Worm (Caenorhabditis elegans) whole organism, midembryonic: ENCODE data around the gene lin-14.

ENCODE experiments used
- T22C8.4 ChIP-seq: fragments of 200-800 bp; sonication (Bioruptor generic); IDR thresholded peaks from 2 replicates; pipeline ENCODE4 v1.3.6; 2022; ENCODE audit warnings: missing genetic modification characterization, missing compliant biosample characterization
- cog-1 ChIP-seq: sonication (generic microtip); optimal IDR thresholded peaks from 2 replicates; lab custom pipeline; 2016; ENCODE audit warnings: missing genetic modification characterization, missing compliant biosample characterization
- flt-1 ChIP-seq: fragments of 200-800 bp; sonication (Bioruptor generic); IDR thresholded peaks from 2 replicates; pipeline ENCODE4 v1.3.6; 2022; ENCODE audit warnings: missing genetic modification characterization, missing compliant biosample characterization
- klf-2 ChIP-seq: fragments of 200-800 bp; sonication (Bioruptor generic); conservative IDR thresholded peaks from 2 replicates; pipeline ENCODE4 v1.3.6; 2022; ENCODE audit warnings: missing genetic modification reagents, missing genetic modification characterization, missing compliant biosample characterization
- med-1 ChIP-seq: sonication (generic microtip); optimal IDR thresholded peaks from 2 replicates; lab custom pipeline; 2017; ENCODE audit warnings: missing genetic modification characterization, mild to moderate bottlenecking, missing compliant biosample characterization, antibody characterized with exemption, missing genetic modification reagents; ENCODE audit not compliant: insufficient read depth
- ref-1 ChIP-seq: fragments of 200-800 bp; sonication (Bioruptor generic); conservative IDR thresholded peaks from 2 replicates; pipeline ENCODE4 v1.3.6; 2022; ENCODE audit warnings: missing genetic modification reagents, missing genetic modification characterization, missing compliant biosample characterization

ce11 chrX:11481825-11482093, 16.4 kb downstream of the lin-14 start:
- TF ChIP-seq flt-1 (GFP tag; lab: Robert Waterston, UW) = no peak
- TF ChIP-seq klf-2 (GFP tag; lab: Robert Waterston, UW) = no peak
- no peak for TF ChIP-seq T22C8.4 (GFP tag; lab: Robert Waterston, UW)
- TF ChIP-seq med-1 = no peak
- no peak for TF ChIP-seq ref-1 (GFP tag; lab: Robert Waterston, UW)
- no peak for TF ChIP-seq cog-1
